Fruit fly (Drosophila melanogaster): ENCODE results near the gene Cph.
A peak's percentile ranks its signal among the peaks of the same experiment; 100 is the strongest.

The Cph gene

dm6 chrX:7104400-7105068 lies 33.0 kb upstream of the Cph start, which contains the start of the genes CG4617 and CG8300 (continued):
- TF ChIP-seq CG6792 (GFP tag; optimal IDR thresholded peaks at IDR 0.05) (peak; percentile 7), Lpt (GFP tag; optimal IDR thresholded peaks at IDR 0.05) (no peak), CG11762 (GFP tag; optimal IDR thresholded peaks at IDR 0.05; ENCODE audit: insufficient read depth) (peak; percentile 9), fkh (GFP tag; optimal IDR thresholded peaks at IDR 0.05) (peak; percentile 18), Blimp-1 (GFP tag; optimal IDR thresholded peaks at IDR 0.05) (no peak), topi (GFP tag; optimal IDR thresholded peaks at IDR 0.05) (no peak), CG31627 (GFP tag; optimal IDR thresholded peaks at IDR 0.05) (no peak), Hr38 (GFP tag; optimal IDR thresholded peaks at IDR 0.05) (no peak), esn (GFP tag; optimal IDR thresholded peaks at IDR 0.05) (peak; percentile 25), CG6276 (GFP tag; optimal IDR thresholded peaks at IDR 0.05) (no peak), CG3032 (tag; optimal IDR thresholded peaks at IDR 0.05) (peak; percentile 24), CG10669 (GFP tag; optimal IDR thresholded peaks at IDR 0.05) (no peak), CG8119 (GFP tag; IDR thresholded peaks at IDR 0.05) (0 out of 3 replicates have a peak, but pooled peaks have one; percentile 28), CG32006 (GFP tag; optimal IDR thresholded peaks at IDR 0.05) (peak; percentile 20), CG8632 (GFP tag; optimal IDR thresholded peaks at IDR 0.05) (no peak), Ets96B (tag; optimal IDR thresholded peaks at IDR 0.05) (peak; percentile 8), CG7368 (GFP tag; optimal IDR thresholded peaks at IDR 0.05) (no peak), CG4318 (GFP tag; optimal IDR thresholded peaks at IDR 0.05) (no peak), CG16779 (tag; optimal IDR thresholded peaks at IDR 0.05) (no peak), fd59A (GFP tag; optimal IDR thresholded peaks at IDR 0.05) (no peak), salr (GFP tag; optimal IDR thresholded peaks at IDR 0.05) (peak in 1 of 2 experiments; percentile 14), CG9139 (GFP tag; optimal IDR thresholded peaks at IDR 0.05) (no peak), cyc (GFP tag; optimal IDR thresholded peaks at IDR 0.05) (no peak), CG6163 (GFP tag; IDR thresholded peaks at IDR 0.05) (0 out of 3 replicates have a peak, but pooled peaks have one; percentile 7), Eip78C (GFP tag) (peak; percentile 49), CG11902 (GFP tag; optimal IDR thresholded peaks at IDR 0.05) (no peak)

dm6 chrX:7105533-7105932 lies 32.0 kb upstream of the Cph start:
- TF ChIP-seq Smox (GFP tag; optimal IDR thresholded peaks at IDR 0.05): no peak
- peak; percentile 62 for TF ChIP-seq fkh (GFP tag; optimal IDR thresholded peaks at IDR 0.05)
- no peak for TF ChIP-seq lz (GFP tag; optimal IDR thresholded peaks at IDR 0.05)
- no peak for TF ChIP-seq spab (GFP tag; optimal IDR thresholded peaks at IDR 0.05)
- TF ChIP-seq Hr4 (GFP tag; optimal IDR thresholded peaks at IDR 0.05): no peak

- TF ChIP-seq Eip78C (GFP tag) (peak; percentile 42), eg (GFP tag; IDR thresholded peaks at IDR 0.05) (peak; percentile 37; the same call in 1 of the 3 replicates), Blimp-1 (GFP tag; optimal IDR thresholded peaks at IDR 0.05) (no peak), Met (GFP tag; optimal IDR thresholded peaks at IDR 0.05) (no peak), CG6854 (GFP tag; optimal IDR thresholded peaks at IDR 0.05) (peak; percentile 23), CG8119 (GFP tag; IDR thresholded peaks at IDR 0.05) (no peak), CG6808 (GFP tag; optimal IDR thresholded peaks at IDR 0.05) (peak; percentile 19), CG9139 (GFP tag; optimal IDR thresholded peaks at IDR 0.05) (peak; percentile 9), CG8319 (GFP tag; optimal IDR thresholded peaks at IDR 0.05) (no peak), ss (GFP tag; optimal IDR thresholded peaks at IDR 0.05) (peak; percentile 64 to 67), esn (GFP tag; optimal IDR thresholded peaks at IDR 0.05) (peak; percentile 27), svp (GFP tag) (peak; percentile 57), Lpt (GFP tag; optimal IDR thresholded peaks at IDR 0.05) (peak; percentile 8), CG6163 (GFP tag; IDR thresholded peaks at IDR 0.05) (peak; percentile 26), Sox14 (GFP tag; optimal IDR thresholded peaks at IDR 0.05) (peak; percentile 30), fkh (GFP tag; optimal IDR thresholded peaks at IDR 0.05) (peak; percentile 30), achi (GFP tag; optimal IDR thresholded peaks at IDR 0.05) (no peak), CG11294 (GFP tag; IDR thresholded peaks at IDR 0.05) (no peak)
Observed at dm6 chrX:7109793-7110606, 27.5 kb upstream of the Cph start, which contains the start of gene fz4. Gene fz4 (minus strand): TSS chrX:7110321.
